Worm (Caenorhabditis elegans) whole organism, L1 larva: ENCODE measurements around the gene gly-5.

Source experiments
- C16A3.4 ChIP-seq: fragments of 150-350 bp; optimal IDR thresholded peaks from 2 replicates; lab custom pipeline; 2014; ENCODE audit warnings: missing biosample characterization, missing genetic modification characterization
- Y116A8C.19 ChIP-seq: sonication (generic microtip); optimal IDR thresholded peaks from 2 replicates; lab custom pipeline; 2016; ENCODE audit warnings: missing compliant biosample characterization, missing genetic modification characterization, borderline replicate concordance
- aha-1 ChIP-seq: fragments of 150-350 bp; optimal IDR thresholded peaks from 2 replicates; lab custom pipeline; 2014; ENCODE audit warnings: missing biosample characterization, missing genetic modification characterization
- aly-2 ChIP-seq: fragments of 150-350 bp; optimal IDR thresholded peaks from 2 replicates; lab custom pipeline; 2014; ENCODE audit warnings: missing biosample characterization, missing genetic modification characterization
- ama-1 ChIP-seq: fragments of 150-350 bp; optimal IDR thresholded peaks from 2 replicates; lab custom pipeline; 2014
- ceh-88 ChIP-seq: fragments of 200-800 bp; sonication (Bioruptor generic); IDR thresholded peaks from 2 replicates; pipeline ENCODE4 v1.3.6; 2022; ENCODE audit warnings: missing genetic modification characterization, missing compliant biosample characterization
- ceh-90 ChIP-seq: sonication (generic microtip); optimal IDR thresholded peaks from 2 replicates; lab custom pipeline; 2016; ENCODE audit warnings: missing genetic modification characterization, missing compliant biosample characterization
- ces-1 ChIP-seq: fragments of 150-350 bp; optimal IDR thresholded peaks from 2 replicates; lab custom pipeline; 2014; ENCODE audit warnings: missing biosample characterization, missing genetic modification reagents, missing genetic modification characterization
- dsc-1 ChIP-seq: sonication (generic microtip); optimal IDR thresholded peaks from 2 replicates; lab custom pipeline; 2016; ENCODE audit warnings: mild to moderate bottlenecking, missing genetic modification characterization, missing compliant biosample characterization
- efl-1 ChIP-seq, 4 experiments: fragments of 150-350 bp; optimal IDR thresholded peaks in 3 of 4; peaks in 1 of 4; 1 replicate in 1 of 4; 2 replicates in 3 of 4; lab custom pipeline; 2014; ENCODE audit warnings: missing biosample characterization in 2 of 4, missing genetic modification characterization in 2 of 4, missing genetic modification reagents in 2 of 4
- efl-3 ChIP-seq: fragments of 200-800 bp; sonication (Bioruptor generic); optimal IDR thresholded peaks from 2 replicates; lab custom pipeline; 2018; ENCODE audit warnings: mild to moderate bottlenecking, missing genetic modification characterization, missing compliant biosample characterization
- egl-13 ChIP-seq: sonication (generic microtip); optimal IDR thresholded peaks from 2 replicates; lab custom pipeline; 2016; ENCODE audit warnings: missing genotype, missing genetic modification reagents, missing genetic modification characterization, missing compliant biosample characterization
- egl-27 ChIP-seq, 2 experiments: fragments of 150-350 bp in 1 of 2; sonication (generic microtip); optimal IDR thresholded peaks; 3 replicates each; lab custom pipeline; 2017 to 2018; ENCODE audit warnings: missing biosample characterization in 2 of 2, missing genetic modification characterization in 2 of 2, missing genetic modification reagents in 2 of 2
- elt-2 ChIP-seq: sonication (generic microtip); optimal IDR thresholded peaks from 2 replicates; lab custom pipeline; 2016; ENCODE audit warnings: missing genetic modification characterization, mild to moderate bottlenecking, inconsistent platforms, missing compliant biosample characterization, missing genetic modification reagents
- fkh-10 ChIP-seq: sonication (generic microtip); optimal IDR thresholded peaks from 2 replicates; lab custom pipeline; 2017; ENCODE audit warnings: missing biosample characterization, missing genetic modification reagents, missing genetic modification characterization
- fkh-4 ChIP-seq: sonication (generic microtip); optimal IDR thresholded peaks from 2 replicates; lab custom pipeline; 2016; ENCODE audit warnings: missing compliant biosample characterization, missing genetic modification characterization, borderline replicate concordance
- fkh-8 ChIP-seq: sonication (generic microtip); optimal IDR thresholded peaks from 2 replicates; lab custom pipeline; 2016; ENCODE audit warnings: mild to moderate bottlenecking, missing genetic modification characterization, missing compliant biosample characterization
- fos-1 ChIP-seq: fragments of 150-350 bp; optimal IDR thresholded peaks from 2 replicates; lab custom pipeline; 2014; ENCODE audit warnings: missing biosample characterization, missing genetic modification characterization
- grh-1 ChIP-seq: fragments of 200-800 bp; sonication (Bioruptor generic); IDR thresholded peaks from 2 replicates; pipeline ENCODE4 v1.3.6; 2022; ENCODE audit warnings: missing genetic modification reagents, missing genetic modification characterization, missing compliant biosample characterization
- hlh-17 ChIP-seq: fragments of 200-800 bp; sonication (Bioruptor generic); optimal IDR thresholded peaks from 2 replicates; lab custom pipeline; 2018; ENCODE audit warnings: missing genetic modification characterization, mild to moderate bottlenecking, missing compliant biosample characterization, moderate library complexity, borderline replicate concordance
- hlh-4 ChIP-seq: sonication (generic microtip); optimal IDR thresholded peaks from 2 replicates; lab custom pipeline; 2016; ENCODE audit warnings: mild to moderate bottlenecking, missing genetic modification characterization, missing compliant biosample characterization
- jun-1 ChIP-seq: fragments of 150-350 bp; optimal IDR thresholded peaks from 2 replicates; lab custom pipeline; 2014; ENCODE audit warnings: missing biosample characterization, missing genetic modification reagents, missing genetic modification characterization
- lin-13 ChIP-seq: fragments of 150-350 bp; optimal IDR thresholded peaks from 2 replicates; lab custom pipeline; 2014; ENCODE audit warnings: missing biosample characterization, missing genetic modification reagents, missing genetic modification characterization
- lin-14 ChIP-seq: fragments of 200-800 bp; sonication (Bioruptor generic); optimal IDR thresholded peaks from 2 replicates; lab custom pipeline; 2018; ENCODE audit warnings: mild to moderate bottlenecking, missing genetic modification characterization, moderate library complexity, missing compliant biosample characterization
- lin-35 ChIP-seq, 2 experiments: fragments of 150-350 bp; optimal IDR thresholded peaks; 2 replicates each; lab custom pipeline; 2014; ENCODE audit warnings: missing biosample characterization in 2 of 2, missing genetic modification characterization in 2 of 2, missing genetic modification reagents in 2 of 2
- lin-39 ChIP-seq: fragments of 150-350 bp; optimal IDR thresholded peaks from 2 replicates; lab custom pipeline; 2014; ENCODE audit warnings: missing biosample characterization, missing genetic modification reagents, missing genetic modification characterization
- lsy-2 ChIP-seq, 2 experiments: fragments of 150-350 bp; optimal IDR thresholded peaks; 2 replicates each; lab custom pipeline; 2014; ENCODE audit warnings: missing biosample characterization in 2 of 2, missing genetic modification characterization in 2 of 2
- mab-9 ChIP-seq: fragments of 200-800 bp; sonication (Bioruptor generic); IDR thresholded peaks from 2 replicates; pipeline ENCODE4 v1.3.6; 2022; ENCODE audit warnings: missing genetic modification reagents, missing genetic modification characterization, missing compliant biosample characterization
- mef-2 ChIP-seq: fragments of 150-350 bp; optimal IDR thresholded peaks from 2 replicates; lab custom pipeline; 2014; ENCODE audit warnings: missing biosample characterization, missing genetic modification characterization
- mep-1 ChIP-seq: fragments of 150-350 bp; optimal IDR thresholded peaks from 2 replicates; lab custom pipeline; 2014; ENCODE audit warnings: missing biosample characterization, missing genetic modification characterization
- nhr-12 ChIP-seq: sonication (generic microtip); optimal IDR thresholded peaks from 2 replicates; lab custom pipeline; 2017; ENCODE audit warnings: missing biosample characterization, missing genetic modification characterization
- nhr-20 ChIP-seq: sonication (generic microtip); optimal IDR thresholded peaks from 2 replicates; lab custom pipeline; 2016; ENCODE audit warnings: mild to moderate bottlenecking, missing genetic modification characterization, missing compliant biosample characterization
- nhr-71 ChIP-seq: sonication (generic microtip); optimal IDR thresholded peaks from 2 replicates; lab custom pipeline; 2016; ENCODE audit warnings: mild to moderate bottlenecking, missing genetic modification characterization, moderate library complexity, missing compliant biosample characterization
- pax-3 ChIP-seq: fragments of 200-800 bp; sonication (Bioruptor generic); optimal IDR thresholded peaks from 2 replicates; lab custom pipeline; 2018; ENCODE audit warnings: mild to moderate bottlenecking, missing genetic modification characterization, moderate library complexity, missing compliant biosample characterization
- pqm-1 ChIP-seq: sonication (generic microtip); optimal IDR thresholded peaks from 3 replicates; lab custom pipeline; 2017; ENCODE audit warnings: missing biosample characterization, missing genetic modification characterization
- skn-1 ChIP-seq: fragments of 150-350 bp; optimal IDR thresholded peaks from 2 replicates; lab custom pipeline; 2014; ENCODE audit warnings: missing biosample characterization, missing genetic modification characterization
- sptf-1 ChIP-seq: fragments of 150-350 bp; optimal IDR thresholded peaks from 2 replicates; lab custom pipeline; 2014; ENCODE audit warnings: missing biosample characterization, missing genetic modification characterization
- sup-37 ChIP-seq: fragments of 200-800 bp; sonication (Bioruptor generic); optimal IDR thresholded peaks from 2 replicates; lab custom pipeline; 2018; ENCODE audit warnings: mild to moderate bottlenecking, missing genetic modification characterization, missing compliant biosample characterization
- swsn-7 ChIP-seq: sonication (generic microtip); optimal IDR thresholded peaks from 2 replicates; lab custom pipeline; 2016; ENCODE audit warnings: missing genetic modification characterization, missing compliant biosample characterization
- unc-30 ChIP-seq: sonication (generic microtip); optimal IDR thresholded peaks from 2 replicates; lab custom pipeline; 2017; ENCODE audit warnings: missing biosample characterization, missing genetic modification characterization
- unc-62 ChIP-seq: fragments of 150-350 bp; optimal IDR thresholded peaks from 2 replicates; lab custom pipeline; 2014; ENCODE audit warnings: missing biosample characterization, missing genetic modification reagents, missing genetic modification characterization
- vab-15 ChIP-seq: sonication (generic microtip); optimal IDR thresholded peaks from 2 replicates; lab custom pipeline; 2017; ENCODE audit warnings: missing genotype, mild to moderate bottlenecking, missing genetic modification characterization, missing compliant biosample characterization
- ztf-11 ChIP-seq, 2 experiments: sonication (generic microtip); optimal IDR thresholded peaks; 2 replicates each; lab custom pipeline; 2016 to 2017; ENCODE audit warnings: missing genetic modification characterization in 2 of 2, missing biosample characterization in 1 of 2, missing compliant biosample characterization in 1 of 2
- ztf-4 ChIP-seq: fragments of 150-350 bp; optimal IDR thresholded peaks from 2 replicates; lab custom pipeline; 2014; ENCODE audit warnings: missing biosample characterization, missing genetic modification characterization

The gly-5 gene

DNA sequence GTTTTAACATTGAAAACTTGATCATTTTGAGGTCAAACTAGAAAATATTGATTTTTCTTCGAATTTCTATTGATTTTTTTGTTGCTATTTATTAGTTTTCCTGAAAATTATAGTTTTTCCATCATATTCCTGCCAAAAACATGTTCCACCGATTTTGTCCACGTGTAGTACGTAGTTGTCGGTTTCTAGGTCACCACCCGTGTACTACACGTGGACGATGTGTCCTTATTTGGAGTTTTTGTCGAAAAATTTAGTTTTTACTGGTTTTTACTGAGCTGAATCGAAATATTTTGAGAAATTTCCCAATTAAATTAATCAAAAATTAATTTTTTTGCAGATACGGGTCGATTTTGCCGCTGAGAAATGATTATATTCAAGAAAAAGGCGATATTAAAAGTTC is 583 bp downstream of the gly-5 start (continued):
- no peak for TF ChIP-seq egl-27 (tag; optimal IDR thresholded peaks at IDR 0.05; lab: Kevin White, UChicago)
- TF ChIP-seq nhr-20 (tag; lab: Kevin White, UChicago), result peak; percentile 79
- no peak for TF ChIP-seq hlh-17
- peak; percentile 74 for TF ChIP-seq mep-1 (tag; lab: Kevin White, UChicago)
- no peak for TF ChIP-seq unc-30
- no peak for TF ChIP-seq skn-1
- peak; percentile 90 for TF ChIP-seq nhr-71 (tag; lab: Kevin White, UChicago)
- TF ChIP-seq unc-62 (GFP tag; lab: Kevin White, UChicago), result no peak
- TF ChIP-seq ztf-4 (tag; lab: Kevin White, UChicago), result peak; percentile 27
- peak; percentile 68 for TF ChIP-seq elt-2 (tag; lab: Kevin White, UChicago)
- TF ChIP-seq fkh-4 (tag; lab: Kevin White, UChicago), result peak; percentile 98
- no peak for TF ChIP-seq vab-15
- TF ChIP-seq lin-13 (GFP tag; lab: Kevin White, UChicago), result peak; percentile 22
- TF ChIP-seq lin-39, result peak; percentile 66
- no peak for TF ChIP-seq ces-1
- TF ChIP-seq egl-13 (tag; lab: Kevin White, UChicago), result peak; percentile 90
- TF ChIP-seq fos-1 (tag; lab: Kevin White, UChicago), result no peak
- no peak for TF ChIP-seq nhr-12 (tag; lab: Kevin White, UChicago)
- TF ChIP-seq fkh-10 (GFP tag; lab: Kevin White, UChicago), result no peak
- peak; percentile 91 for TF ChIP-seq pax-3 (tag; lab: Kevin White, UChicago)
- TF ChIP-seq ztf-11 (tag; optimal IDR thresholded peaks at IDR 0.05; lab: Kevin White, UChicago), result peak in 1 of 2 experiments; percentile 98
- no peak for TF ChIP-seq sup-37 (GFP tag; lab: Kevin White, UChicago)
- peak; percentile 72 to 73 for TF ChIP-seq lsy-2 (tag; optimal IDR thresholded peaks at IDR 0.05; lab: Kevin White, UChicago)
- no peak for TF ChIP-seq C16A3.4 (tag; lab: Kevin White, UChicago)
- peak; percentile 71 to 75 for TF ChIP-seq efl-1 (optimal IDR thresholded peaks at IDR 0.05; lab: Kevin White, UChicago)
- TF ChIP-seq efl-1 (GFP tag; optimal IDR thresholded peaks at IDR 0.05 in 1 of 2; lab: Kevin White, UChicago), result peak; percentile 69 to 96
- TF ChIP-seq efl-3 (GFP tag; lab: Kevin White, UChicago), result peak; percentile 85
- TF ChIP-seq ama-1 (lab: Kevin White, UChicago), result no peak
- TF ChIP-seq mab-9 (GFP tag; lab: Robert Waterston, UW), result peak; percentile 78
- no peak for TF ChIP-seq aha-1
- TF ChIP-seq ceh-88 (GFP tag; lab: Robert Waterston, UW), result peak; percentile 53; the same call in 1 of the 2 replicates
- peak; percentile 93 for TF ChIP-seq ceh-90 (tag; lab: Kevin White, UChicago)
- TF ChIP-seq swsn-7 (tag; lab: Kevin White, UChicago), result peak; percentile 84
- no peak for TF ChIP-seq pqm-1 (tag; lab: Kevin White, UChicago)
- TF ChIP-seq Y116A8C.19, result peak; percentile 92
- TF ChIP-seq jun-1 (tag; lab: Kevin White, UChicago), result no peak
- no peak for TF ChIP-seq lin-14
- TF ChIP-seq aly-2 (tag; lab: Kevin White, UChicago), result peak; percentile 21
- TF ChIP-seq hlh-4, result peak; percentile 71
- no peak for TF ChIP-seq mef-2
- TF ChIP-seq fkh-8 (tag; lab: Kevin White, UChicago), result peak; percentile 84
- TF ChIP-seq lin-35 (GFP tag; optimal IDR thresholded peaks at IDR 0.05; lab: Kevin White, UChicago), result peak; percentile 50 to 61
- TF ChIP-seq grh-1, result peak; percentile 53; the same call in 1 of the 2 replicates
- TF ChIP-seq sptf-1 (tag; lab: Kevin White, UChicago), result no peak
- peak; percentile 86 for TF ChIP-seq dsc-1 (tag; lab: Kevin White, UChicago)
- TF ChIP-seq, all 84 proteins: peak for 48
